Worm (Caenorhabditis elegans): ENCODE results near the gene T07G12.5.

- TF ChIP-seq nhr-47 (tag; optimal IDR thresholded peaks at IDR 0.05) (no peak), nhr-19 (GFP tag; conservative IDR thresholded peaks at IDR 0.05) (no peak), lin-39 (tag; optimal IDR thresholded peaks at IDR 0.05) (no peak), nhr-12 (tag; optimal IDR thresholded peaks at IDR 0.05) (no peak), rnt-1 (tag; optimal IDR thresholded peaks at IDR 0.05) (no peak), aha-1 (tag; optimal IDR thresholded peaks at IDR 0.05) (no peak), zip-4 (GFP tag; optimal IDR thresholded peaks at IDR 0.05) (no peak), elt-3 (tag; optimal IDR thresholded peaks at IDR 0.05) (no peak), pag-3 (tag; optimal IDR thresholded peaks at IDR 0.05; ENCODE audit: borderline replicate concordance, insufficient read depth) (no peak), mdl-1 (tag; optimal IDR thresholded peaks at IDR 0.05) (no peak), aly-2 (tag; optimal IDR thresholded peaks at IDR 0.05) (no peak), lir-3 (tag; optimal IDR thresholded peaks at IDR 0.05; ENCODE audit: poor library complexity) (no peak), nhr-237 (tag; optimal IDR thresholded peaks at IDR 0.05) (no peak)
Measured at ce11 chrIV:10565282-10565681, 20.3 kb upstream of the T07G12.5 start.
